Worm (Caenorhabditis elegans) whole organism, L2 larva: Measurements from ENCODE around the gene aqp-7.

Source experiments
- C34F6.9 ChIP-seq: fragments of 150-350 bp; optimal IDR thresholded peaks from 2 replicates; lab custom pipeline; 2014; ENCODE audit warnings: missing biosample characterization, missing genetic modification characterization
- F13H6.1 ChIP-seq: sonication (generic microtip); optimal IDR thresholded peaks from 2 replicates; lab custom pipeline; 2016; ENCODE audit warnings: missing genetic modification characterization, missing compliant biosample characterization
- R02D3.7 ChIP-seq: fragments of 150-350 bp; optimal IDR thresholded peaks from 2 replicates; lab custom pipeline; 2014; ENCODE audit warnings: missing biosample characterization, missing genetic modification characterization
- Y55F3AM.14 ChIP-seq: fragments of 200-800 bp; sonication (Bioruptor generic); optimal IDR thresholded peaks from 2 replicates; lab custom pipeline; 2018; ENCODE audit warnings: mild to moderate bottlenecking, missing genetic modification characterization, missing compliant biosample characterization
- alr-1 ChIP-seq: fragments of 150-350 bp; optimal IDR thresholded peaks from 2 replicates; lab custom pipeline; 2014; ENCODE audit warnings: missing biosample characterization, missing genetic modification characterization
- ama-1 ChIP-seq: fragments of 150-350 bp; optimal IDR thresholded peaks from 2 replicates; lab custom pipeline; 2018; ENCODE audit warnings: inconsistent platforms
- blmp-1 ChIP-seq: sonication (generic microtip); optimal IDR thresholded peaks from 2 replicates; lab custom pipeline; 2017; ENCODE audit warnings: missing genetic modification characterization, mild to moderate bottlenecking, missing compliant biosample characterization, antibody characterized with exemption, moderate library complexity; ENCODE audit not compliant: insufficient read depth
- ceh-16 ChIP-seq: fragments of 150-350 bp; optimal IDR thresholded peaks from 2 replicates; lab custom pipeline; 2014; ENCODE audit warnings: missing biosample characterization, missing genetic modification characterization
- crh-2 ChIP-seq: sonication (generic microtip); optimal IDR thresholded peaks from 2 replicates; lab custom pipeline; 2017; ENCODE audit warnings: missing biosample characterization, missing genetic modification characterization
- egl-27 ChIP-seq: sonication (generic microtip); optimal IDR thresholded peaks from 3 replicates; lab custom pipeline; 2017; ENCODE audit warnings: missing biosample characterization, missing genetic modification reagents, missing genetic modification characterization
- elt-3 ChIP-seq: sonication (generic microtip); optimal IDR thresholded peaks from 2 replicates; lab custom pipeline; 2017; ENCODE audit warnings: missing biosample characterization, missing genetic modification characterization
- fos-1 ChIP-seq: fragments of 150-350 bp; optimal IDR thresholded peaks from 2 replicates; lab custom pipeline; 2014; ENCODE audit warnings: missing biosample characterization, missing genetic modification characterization
- gmeb-1 ChIP-seq: fragments of 150-350 bp; optimal IDR thresholded peaks from 2 replicates; lab custom pipeline; 2014; ENCODE audit warnings: missing biosample characterization, missing genetic modification characterization
- lin-11 ChIP-seq: fragments of 150-350 bp; sonication (generic microtip); optimal IDR thresholded peaks from 2 replicates; lab custom pipeline; 2014; ENCODE audit warnings: missing biosample characterization, missing genetic modification characterization, inconsistent platforms, mixed read lengths
- lin-39 ChIP-seq: fragments of 150-350 bp; optimal IDR thresholded peaks from 2 replicates; lab custom pipeline; 2014; ENCODE audit warnings: missing biosample characterization, missing genetic modification reagents, missing genetic modification characterization
- lsy-2 ChIP-seq, 2 experiments: fragments of 150-350 bp in 1 of 2; sonication (generic microtip) in 1 of 2; optimal IDR thresholded peaks; 2 replicates each; lab custom pipeline; 2014 to 2017; ENCODE audit warnings: missing biosample characterization in 2 of 2, missing genetic modification characterization in 2 of 2
- nhr-10 ChIP-seq: sonication (generic microtip); optimal IDR thresholded peaks from 2 replicates; lab custom pipeline; 2017; ENCODE audit warnings: missing biosample characterization, missing genetic modification characterization
- nhr-11 ChIP-seq: fragments of 150-350 bp; optimal IDR thresholded peaks from 2 replicates; lab custom pipeline; 2014; ENCODE audit warnings: missing biosample characterization, missing genetic modification characterization
- nhr-12 ChIP-seq: fragments of 150-350 bp; optimal IDR thresholded peaks from 2 replicates; lab custom pipeline; 2014; ENCODE audit warnings: missing biosample characterization, missing genetic modification characterization
- nhr-129 ChIP-seq: fragments of 150-350 bp; optimal IDR thresholded peaks from 2 replicates; lab custom pipeline; 2014; ENCODE audit warnings: missing biosample characterization, missing genetic modification characterization
- nhr-21 ChIP-seq: fragments of 150-350 bp; optimal IDR thresholded peaks from 2 replicates; lab custom pipeline; 2014; ENCODE audit warnings: missing biosample characterization, missing genetic modification characterization
- nhr-23 ChIP-seq: fragments of 150-350 bp; optimal IDR thresholded peaks from 2 replicates; lab custom pipeline; 2014; ENCODE audit warnings: missing biosample characterization, missing genetic modification reagents, missing genetic modification characterization
- nhr-6 ChIP-seq: fragments of 150-350 bp; optimal IDR thresholded peaks from 2 replicates; lab custom pipeline; 2014; ENCODE audit warnings: missing biosample characterization, missing genetic modification characterization
- nhr-77 ChIP-seq: fragments of 150-350 bp; optimal IDR thresholded peaks from 2 replicates; lab custom pipeline; 2014; ENCODE audit warnings: missing biosample characterization, missing genetic modification characterization
- peb-1 ChIP-seq: fragments of 150-350 bp; optimal IDR thresholded peaks from 2 replicates; lab custom pipeline; 2014; ENCODE audit warnings: missing biosample characterization, missing genetic modification characterization
- sem-4 ChIP-seq: fragments of 150-350 bp; optimal IDR thresholded peaks from 2 replicates; lab custom pipeline; 2014; ENCODE audit warnings: missing biosample characterization, missing genetic modification reagents, missing genetic modification characterization
- skn-1 ChIP-seq: sonication (generic microtip); optimal IDR thresholded peaks from 2 replicates; lab custom pipeline; 2017; ENCODE audit warnings: missing biosample characterization, missing genetic modification characterization
- sma-3 ChIP-seq: sonication (generic microtip); optimal IDR thresholded peaks from 2 replicates; lab custom pipeline; 2016; ENCODE audit warnings: missing genetic modification reagents, missing genetic modification characterization, missing compliant biosample characterization
- sma-9 ChIP-seq, 2 experiments: fragments of 150-350 bp in 1 of 2; sonication (generic microtip) in 1 of 2; optimal IDR thresholded peaks; 2 replicates each; lab custom pipeline; 2014 to 2016; ENCODE audit warnings: missing genetic modification characterization in 2 of 2, mild to moderate bottlenecking in 1 of 2, missing biosample characterization in 1 of 2, missing compliant biosample characterization in 1 of 2, missing genetic modification reagents in 1 of 2, moderate library complexity in 1 of 2
- snpc-4 ChIP-seq: fragments of 150-350 bp; optimal IDR thresholded peaks from 2 replicates; lab custom pipeline; 2014; ENCODE audit warnings: missing biosample characterization, missing genetic modification characterization
- unc-39 ChIP-seq: fragments of 150-350 bp; optimal IDR thresholded peaks from 2 replicates; lab custom pipeline; 2014; ENCODE audit warnings: missing biosample characterization, missing genetic modification characterization
- unc-55 ChIP-seq: fragments of 150-350 bp; sonication (generic microtip); optimal IDR thresholded peaks from 3 replicates; lab custom pipeline; 2014; ENCODE audit warnings: missing biosample characterization, missing genetic modification reagents, missing genetic modification characterization
- zag-1 ChIP-seq: fragments of 150-350 bp; optimal IDR thresholded peaks from 2 replicates; lab custom pipeline; 2014; ENCODE audit warnings: missing biosample characterization, missing genetic modification characterization
- ztf-1 ChIP-seq: fragments of 200-800 bp; sonication (Bioruptor generic); conservative IDR thresholded peaks from 2 replicates; pipeline ENCODE4 v1.3.6; 2022; ENCODE audit warnings: missing genetic modification characterization, missing compliant biosample characterization
- ztf-4 ChIP-seq: fragments of 150-350 bp; optimal IDR thresholded peaks from 2 replicates; lab custom pipeline; 2014; ENCODE audit warnings: missing biosample characterization, missing genetic modification characterization

Gene aqp-7

DNA sequence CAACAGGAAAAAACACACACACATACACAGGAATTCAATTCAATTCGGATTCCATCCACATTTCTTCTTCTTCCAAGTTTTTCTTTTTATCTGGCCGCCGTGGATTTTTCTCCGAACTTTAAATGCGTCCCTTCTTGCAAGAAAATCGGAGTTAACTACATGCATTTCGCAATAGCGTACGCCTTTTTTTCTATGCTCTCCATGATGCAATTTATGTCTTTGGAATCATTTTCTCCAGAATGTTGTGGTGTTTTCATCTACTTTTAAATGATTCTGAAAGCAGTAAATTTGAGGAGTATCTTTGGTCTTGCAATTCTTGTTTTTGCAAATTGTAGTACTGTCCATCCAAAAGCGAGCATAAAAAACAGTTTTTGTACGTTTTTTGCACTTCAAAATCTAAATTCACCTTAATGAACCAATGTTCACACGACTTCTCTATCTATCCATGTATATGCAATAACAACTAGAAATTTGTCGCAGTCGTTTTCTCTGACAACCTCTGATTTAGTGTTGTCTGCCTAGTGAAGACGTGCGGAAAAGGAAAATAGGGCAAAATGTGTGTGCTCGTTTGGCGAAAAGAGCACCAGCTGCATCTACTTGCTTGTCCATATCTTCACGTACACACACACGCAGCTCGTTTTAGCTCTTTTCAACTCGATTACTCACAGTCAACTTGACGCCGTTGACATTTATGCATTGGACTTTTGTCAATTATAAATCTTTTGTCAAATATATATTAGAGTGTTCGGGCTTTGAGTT is 2.4 kb upstream of the aqp-7 start:
- TF ChIP-seq nhr-129 (peak; percentile 93), lsy-2 (tag; optimal IDR thresholded peaks at IDR 0.05; lab: Kevin White, UChicago) (no peak), zag-1 (no peak), R02D3.7 (tag; lab: Kevin White, UChicago) (no peak), sma-9 (GFP tag; optimal IDR thresholded peaks at IDR 0.05; lab: Kevin White, UChicago) (peak; percentile 10), sma-9 (tag; optimal IDR thresholded peaks at IDR 0.05; lab: Kevin White, UChicago) (no peak), unc-39 (no peak), elt-3 (tag; lab: Kevin White, UChicago) (no peak), C34F6.9 (tag; lab: Kevin White, UChicago) (peak; percentile 40), ztf-1 (GFP tag; lab: Robert Waterston, UW) (no peak), egl-27 (no peak), lin-11 (tag; lab: Kevin White, UChicago) (peak; percentile 22), nhr-23 (tag; lab: Kevin White, UChicago) (no peak), fos-1 (no peak), nhr-10 (tag; lab: Kevin White, UChicago) (no peak), gmeb-1 (no peak), ceh-16 (tag; lab: Kevin White, UChicago) (no peak), unc-55 (GFP tag; lab: Kevin White, UChicago) (peak; percentile 50), peb-1 (no peak), alr-1 (tag; lab: Kevin White, UChicago) (no peak), nhr-12 (tag; lab: Kevin White, UChicago) (no peak), nhr-6 (tag; lab: Kevin White, UChicago) (no peak), crh-2 (tag; lab: Kevin White, UChicago) (no peak)

DNA sequence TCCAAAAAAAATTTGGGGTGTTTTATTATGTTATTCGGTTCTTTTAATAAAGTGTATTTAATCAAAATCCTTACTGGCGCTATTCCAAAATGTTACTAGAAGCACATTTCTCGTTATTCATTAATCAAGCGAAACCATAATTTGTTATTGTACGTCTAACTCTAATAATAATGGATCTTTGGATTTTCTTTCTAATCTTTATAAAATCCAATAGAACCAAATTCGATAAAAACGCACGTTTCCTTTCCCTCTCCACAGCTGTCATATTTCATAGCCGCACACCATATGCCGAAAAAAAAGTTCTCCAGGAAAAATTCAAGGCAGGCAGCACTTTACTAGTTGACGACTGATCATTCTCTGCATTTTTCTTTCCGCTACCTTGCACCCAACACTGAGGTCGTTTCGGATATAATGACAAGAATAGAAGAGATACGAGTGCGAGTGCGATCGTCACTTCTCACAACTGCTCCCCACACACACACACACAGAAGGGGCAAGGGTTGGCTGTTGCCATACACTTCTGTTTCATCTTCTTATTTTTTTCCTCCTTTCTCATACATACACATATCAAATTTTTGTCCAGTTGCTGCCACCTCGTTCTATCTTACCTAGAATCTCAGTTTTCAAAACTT is 1.2 kb upstream of the aqp-7 start:
- TF ChIP-seq lsy-2 (tag; optimal IDR thresholded peaks at IDR 0.05; lab: Kevin White, UChicago) (peak in 1 of 2 experiments; percentile 10), ama-1 (peak; percentile 54), sma-9 (GFP tag; optimal IDR thresholded peaks at IDR 0.05; lab: Kevin White, UChicago) (peak; percentile 78), sma-9 (tag; optimal IDR thresholded peaks at IDR 0.05; lab: Kevin White, UChicago) (no peak), Y55F3AM.14 (GFP tag; lab: Kevin White, UChicago) (no peak), skn-1 (tag; lab: Kevin White, UChicago) (no peak), F13H6.1 (tag; lab: Kevin White, UChicago) (peak; percentile 33), C34F6.9 (tag; lab: Kevin White, UChicago) (peak; percentile 17), sma-3 (GFP tag; lab: Kevin White, UChicago) (no peak), ztf-4 (peak; percentile 13), nhr-129 (peak; percentile 65)
- TF ChIP-seq, all 48 proteins: peak for 7

- TF ChIP-seq snpc-4, result no peak
- TF ChIP-seq nhr-129, result peak; percentile 27
- peak; percentile 8 for TF ChIP-seq sma-9 (GFP tag; optimal IDR thresholded peaks at IDR 0.05; lab: Kevin White, UChicago)
- no peak for TF ChIP-seq sma-9 (tag; optimal IDR thresholded peaks at IDR 0.05; lab: Kevin White, UChicago)
- peak; percentile 28 for TF ChIP-seq nhr-21 (tag; lab: Kevin White, UChicago)
- TF ChIP-seq nhr-11 (tag; lab: Kevin White, UChicago), result no peak
Measured at ce11 chrX:3025145-3025544, 282 bp downstream of the aqp-7 start.

ce11 chrX:3029030-3029429 is 4.2 kb downstream of the aqp-7 start, which contains the start of gene M02F4.1:
Gene M02F4.1 (minus strand): TSS chrX:3029130.
- TF ChIP-seq blmp-1 (tag; lab: Kevin White, UChicago) (no peak), sem-4 (tag; lab: Kevin White, UChicago) (no peak), nhr-10 (tag; lab: Kevin White, UChicago) (no peak), ama-1 (no peak), ztf-4 (no peak), peb-1 (no peak), nhr-12 (tag; lab: Kevin White, UChicago) (no peak), F13H6.1 (tag; lab: Kevin White, UChicago) (no peak), nhr-23 (tag; lab: Kevin White, UChicago) (no peak), nhr-77 (tag; lab: Kevin White, UChicago) (no peak), lsy-2 (tag; optimal IDR thresholded peaks at IDR 0.05; lab: Kevin White, UChicago) (no peak), crh-2 (tag; lab: Kevin White, UChicago) (no peak), lin-11 (tag; lab: Kevin White, UChicago) (no peak), lin-39 (tag; lab: Kevin White, UChicago) (no peak)
